Fruit fly (Drosophila melanogaster) whole organism, embryonic: ENCODE data around the gene CG43350.
A peak's percentile ranks its signal among the peaks of the same experiment; 100 is the strongest.

Experiments used
- Asciz ChIP-seq: fragments of 200-800 bp; sonication (Bioruptor generic); optimal IDR thresholded peaks from 2 replicates; lab custom pipeline; 2017; ENCODE audit warnings: missing biosample characterization, mild to moderate bottlenecking, missing genetic modification characterization, missing genetic modification reagents
- B-H1 ChIP-seq: fragments of 200-800 bp; sonication (Bioruptor generic); IDR thresholded peaks from 3 replicates; pipeline ENCODE4 v1.3.6; 2022; ENCODE audit warnings: missing biosample characterization, missing genetic modification characterization
- CG10462 ChIP-seq: fragments of 200-800 bp; sonication (Bioruptor generic); optimal IDR thresholded peaks from 2 replicates; lab custom pipeline; 2016; ENCODE audit warnings: missing biosample characterization, missing genetic modification characterization
- CG10654 ChIP-seq: fragments of 200-800 bp; sonication (Bioruptor generic); optimal IDR thresholded peaks from 2 replicates; lab custom pipeline; 2016; ENCODE audit warnings: missing biosample characterization, missing genetic modification characterization
- CG10959 ChIP-seq: fragments of 200-800 bp; sonication (Bioruptor generic); IDR thresholded peaks from 2 replicates; pipeline ENCODE4 v1.3.6; 2022; ENCODE audit warnings: missing biosample characterization, missing genetic modification characterization
- CG11504 ChIP-seq: fragments of 200-800 bp; sonication (Bioruptor generic); optimal IDR thresholded peaks from 3 replicates; lab custom pipeline; 2019; ENCODE audit warnings: missing biosample characterization, mild to moderate bottlenecking, missing genetic modification characterization, moderate library complexity
- CG12299 ChIP-seq: fragments of 200-800 bp; sonication (Bioruptor generic); optimal IDR thresholded peaks from 2 replicates; lab custom pipeline; 2018; ENCODE audit warnings: missing biosample characterization, mild to moderate bottlenecking, missing genetic modification characterization
- CG12769 ChIP-seq: fragments of 200-800 bp; sonication (Bioruptor generic); optimal IDR thresholded peaks from 2 replicates; lab custom pipeline; 2019; ENCODE audit warnings: missing biosample characterization, mild to moderate bottlenecking, missing genetic modification characterization, moderate library complexity
- CG13894 ChIP-seq: fragments of 200-800 bp; sonication (Bioruptor generic); optimal IDR thresholded peaks from 3 replicates; lab custom pipeline; 2018; ENCODE audit warnings: missing biosample characterization, mild to moderate bottlenecking, missing genetic modification characterization, moderate library complexity
- CG16779 ChIP-seq: fragments of 200-800 bp; sonication (Bioruptor generic); IDR thresholded peaks from 2 replicates; pipeline ENCODE4 v1.3.6; 2022; ENCODE audit warnings: missing biosample characterization, missing genetic modification characterization
- CG17359 ChIP-seq: fragments of 200-800 bp; sonication (Bioruptor generic); optimal IDR thresholded peaks from 3 replicates; lab custom pipeline; 2018; ENCODE audit warnings: missing biosample characterization, mild to moderate bottlenecking, missing genetic modification characterization, moderate library complexity
- CG18262 ChIP-seq: fragments of 200-800 bp; optimal IDR thresholded peaks from 3 replicates; lab custom pipeline; 2019; ENCODE audit warnings: missing biosample characterization, mild to moderate bottlenecking, missing genetic modification characterization, moderate library complexity
- CG18476 ChIP-seq: fragments of 200-800 bp; sonication (Bioruptor generic); optimal IDR thresholded peaks from 2 replicates; lab custom pipeline; 2016; ENCODE audit warnings: missing biosample characterization, mild to moderate bottlenecking, missing genetic modification characterization
- CG4404 ChIP-seq: fragments of 200-800 bp; sonication (Bioruptor generic); IDR thresholded peaks from 2 replicates; pipeline ENCODE4 v1.3.6; 2022; ENCODE audit warnings: missing biosample characterization, missing genetic modification characterization
- CG4820 ChIP-seq: fragments of 200-800 bp; sonication (Bioruptor generic); optimal IDR thresholded peaks from 3 replicates; lab custom pipeline; 2016; ENCODE audit warnings: missing biosample characterization, missing genetic modification characterization
- CG7372 ChIP-seq: fragments of 200-800 bp; sonication (Bioruptor generic); IDR thresholded peaks from 2 replicates; pipeline ENCODE4 v1.3.6; 2022; ENCODE audit warnings: missing biosample characterization, missing genetic modification characterization
- CG7786 ChIP-seq: fragments of 200-800 bp; sonication (Bioruptor generic); optimal IDR thresholded peaks from 2 replicates; lab custom pipeline; 2016; ENCODE audit warnings: missing biosample characterization, missing genetic modification characterization
- CG9437 ChIP-seq: fragments of 200-800 bp; sonication (Bioruptor generic); optimal IDR thresholded peaks from 2 replicates; lab custom pipeline; 2018; ENCODE audit warnings: missing biosample characterization, mild to moderate bottlenecking, missing genetic modification characterization
- CrebB ChIP-seq: fragments of 200-800 bp; sonication (Bioruptor generic); optimal IDR thresholded peaks from 3 replicates; lab custom pipeline; 2018; ENCODE audit warnings: missing biosample characterization, mild to moderate bottlenecking, missing genetic modification characterization
- D19B ChIP-seq: fragments of 200-800 bp; sonication (Bioruptor generic); optimal IDR thresholded peaks from 2 replicates; lab custom pipeline; 2017; ENCODE audit warnings: missing biosample characterization, mild to moderate bottlenecking, missing genetic modification characterization
- Dad ChIP-seq: fragments of 200-800 bp; sonication (Bioruptor generic); optimal IDR thresholded peaks from 3 replicates; lab custom pipeline; 2016; ENCODE audit warnings: missing biosample characterization, missing genetic modification characterization
- Dek ChIP-seq: fragments of 200-800 bp; sonication (Bioruptor generic); optimal IDR thresholded peaks from 3 replicates; lab custom pipeline; 2019; ENCODE audit warnings: missing biosample characterization, mild to moderate bottlenecking, missing genetic modification characterization, moderate library complexity
- Dip3 ChIP-seq: fragments of 200-800 bp; sonication (Bioruptor generic); optimal IDR thresholded peaks from 3 replicates; lab custom pipeline; 2016; ENCODE audit warnings: missing biosample characterization, missing genetic modification characterization
- Dref ChIP-seq: fragments of 200-800 bp; sonication (Bioruptor generic); IDR thresholded peaks from 2 replicates; pipeline ENCODE4 v1.3.6; 2022; ENCODE audit warnings: missing biosample characterization, missing genetic modification characterization
- Drgx ChIP-seq: fragments of 200-800 bp; sonication (Bioruptor generic); IDR thresholded peaks from 2 replicates; pipeline ENCODE4 v1.3.6; 2022; ENCODE audit warnings: missing biosample characterization, missing genetic modification characterization
- Ets65A ChIP-seq: fragments of 200-800 bp; sonication (Bioruptor generic); peaks from one replicate; lab custom pipeline; 2016; ENCODE audit warnings: missing biosample characterization, missing genetic modification characterization
- Hr39 ChIP-seq: fragments of >200 bp; optimal IDR thresholded peaks from 2 replicates; lab custom pipeline; 2017
- Lpt ChIP-seq: fragments of >200 bp; optimal IDR thresholded peaks from 2 replicates; lab custom pipeline; 2018; ENCODE audit warnings: missing biosample characterization, missing genetic modification characterization
- Max ChIP-seq: fragments of 200-800 bp; sonication (Bioruptor generic); optimal IDR thresholded peaks from 2 replicates; lab custom pipeline; 2016; ENCODE audit warnings: missing biosample characterization, mild to moderate bottlenecking, missing genetic modification characterization
- abd-A ChIP-seq: fragments of 200-800 bp; sonication (Bioruptor generic); optimal IDR thresholded peaks from 3 replicates; lab custom pipeline; 2019; ENCODE audit warnings: missing biosample characterization, mild to moderate bottlenecking, missing genetic modification characterization, moderate library complexity
- al ChIP-seq: fragments of 200-800 bp; sonication (Bioruptor generic); IDR thresholded peaks from 2 replicates; pipeline ENCODE4 v1.3.6; 2022; ENCODE audit warnings: missing biosample characterization, missing genetic modification characterization
- bab2 ChIP-seq: fragments of 200-800 bp; sonication (Bioruptor generic); optimal IDR thresholded peaks from 2 replicates; lab custom pipeline; 2016; ENCODE audit warnings: missing biosample characterization, missing genetic modification characterization
- cad ChIP-seq: fragments of >200 bp; optimal IDR thresholded peaks from 2 replicates; lab custom pipeline; 2017; ENCODE audit warnings: missing biosample characterization, missing genetic modification characterization
- corto ChIP-seq: fragments of 200-800 bp; sonication (Bioruptor generic); optimal IDR thresholded peaks from 2 replicates; lab custom pipeline; 2016; ENCODE audit warnings: missing biosample characterization, mild to moderate bottlenecking, missing genetic modification characterization, moderate library complexity
- croc ChIP-seq: fragments of 200-800 bp; sonication (Bioruptor generic); conservative IDR thresholded peaks from 3 replicates; pipeline ENCODE4 v1.3.6; 2022; ENCODE audit warnings: missing biosample characterization, missing genetic modification characterization
- da ChIP-seq: fragments of 200-800 bp; sonication (Bioruptor generic); optimal IDR thresholded peaks from 2 replicates; lab custom pipeline; 2016; ENCODE audit warnings: missing biosample characterization, missing genetic modification characterization
- dan ChIP-seq: fragments of 200-800 bp; sonication (Bioruptor generic); IDR thresholded peaks from 2 replicates; pipeline ENCODE4 v1.3.6; 2022; ENCODE audit warnings: missing biosample characterization, missing genetic modification characterization
- kay ChIP-seq: fragments of 200-800 bp; sonication (Bioruptor generic); optimal IDR thresholded peaks from 2 replicates; lab custom pipeline; 2016; ENCODE audit warnings: missing biosample characterization, missing genetic modification characterization
- psq ChIP-seq: fragments of 200-800 bp; sonication (Bioruptor generic); optimal IDR thresholded peaks from 2 replicates; lab custom pipeline; 2017; ENCODE audit warnings: missing biosample characterization, missing genetic modification characterization
- rib ChIP-seq: fragments of 200-800 bp; sonication (Bioruptor generic); IDR thresholded peaks from 2 replicates; pipeline ENCODE4 v1.3.6; 2022; ENCODE audit warnings: missing biosample characterization, missing genetic modification characterization
- run ChIP-seq: fragments of 200-800 bp; sonication (Bioruptor generic); optimal IDR thresholded peaks from 3 replicates; lab custom pipeline; 2018; ENCODE audit warnings: missing biosample characterization, mild to moderate bottlenecking, missing genetic modification characterization
- scrt ChIP-seq: fragments of 200-800 bp; sonication (Bioruptor generic); optimal IDR thresholded peaks from 2 replicates; lab custom pipeline; 2018; ENCODE audit warnings: missing biosample characterization, mild to moderate bottlenecking, missing genetic modification characterization, moderate library complexity
- sens ChIP-seq: fragments of 200-800 bp; sonication (Bioruptor generic); peaks from one replicate; lab custom pipeline; 2016; ENCODE audit warnings: missing biosample characterization, missing genetic modification characterization
- sisA ChIP-seq: fragments of 200-800 bp; sonication (Bioruptor generic); IDR thresholded peaks from 2 replicates; pipeline ENCODE4 v1.3.6; 2022; ENCODE audit warnings: missing biosample characterization, missing genetic modification characterization
- sqz ChIP-seq: fragments of 200-800 bp; sonication (Bioruptor generic); optimal IDR thresholded peaks from 3 replicates; lab custom pipeline; 2018; ENCODE audit warnings: missing biosample characterization, mild to moderate bottlenecking, missing genetic modification characterization
- stwl ChIP-seq: fragments of 200-800 bp; sonication (Bioruptor generic); optimal IDR thresholded peaks from 3 replicates; lab custom pipeline; 2018; ENCODE audit warnings: missing biosample characterization, mild to moderate bottlenecking, missing genetic modification characterization, moderate library complexity
- twi ChIP-seq: fragments of 200-800 bp; optimal IDR thresholded peaks from 2 replicates; lab custom pipeline; 2019; ENCODE audit warnings: missing biosample characterization, mild to moderate bottlenecking, missing genetic modification characterization, moderate library complexity
- z ChIP-seq: fragments of 200-800 bp; sonication (Bioruptor generic); IDR thresholded peaks from 3 replicates; pipeline ENCODE4 v1.3.6; 2022; ENCODE audit warnings: missing biosample characterization, missing genetic modification characterization
- zen ChIP-seq: fragments of 200-800 bp; sonication (Bioruptor generic); optimal IDR thresholded peaks from 3 replicates; lab custom pipeline; 2018; ENCODE audit warnings: missing biosample characterization, mild to moderate bottlenecking, missing genetic modification characterization, moderate library complexity

CG43350 gene

DNA sequence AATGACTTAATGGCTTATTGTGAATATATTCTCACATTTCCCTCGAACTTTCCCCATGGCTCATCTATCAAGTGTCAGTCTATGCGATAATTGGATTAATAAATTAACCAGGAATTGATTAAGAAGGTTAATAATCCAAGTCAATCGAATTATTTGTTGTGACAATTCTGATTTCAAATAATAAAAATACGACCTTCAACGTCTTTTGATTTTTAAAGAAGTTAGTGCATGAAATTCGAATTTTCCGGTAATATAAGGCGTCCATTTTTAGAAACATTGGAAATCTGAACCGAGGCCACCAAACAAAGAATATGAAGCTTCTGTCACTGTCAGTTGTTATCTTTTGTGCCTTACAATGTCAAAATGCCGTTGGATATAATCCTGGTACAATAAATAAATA is at the start of gene CG43350:
Gene CG43350 (plus strand): TSS at position 301 of the 400 bp plus-strand sequence.
- no peak for TF ChIP-seq run (tag; lab: Kevin White, UChicago)
- TF ChIP-seq CG17359 (tag; lab: Kevin White, UChicago): no peak
- no peak for TF ChIP-seq CG10654 (GFP tag; lab: Kevin White, UChicago)
- no peak for TF ChIP-seq CG10462
- TF ChIP-seq CG7786 (GFP tag; lab: Kevin White, UChicago): no peak
- TF ChIP-seq Asciz (GFP tag; lab: Kevin White, UChicago): no peak
- no peak for TF ChIP-seq CG4820 (GFP tag; lab: Kevin White, UChicago)
- no peak for TF ChIP-seq corto (GFP tag; lab: Kevin White, UChicago)
- TF ChIP-seq Dref: no peak
- TF ChIP-seq CG12299 (tag; lab: Kevin White, UChicago): no peak
- no peak for TF ChIP-seq CG11504 (tag; lab: Kevin White, UChicago)
- TF ChIP-seq Lpt: no peak
- no peak for TF ChIP-seq bab2 (GFP tag; lab: Kevin White, UChicago)

DNA sequence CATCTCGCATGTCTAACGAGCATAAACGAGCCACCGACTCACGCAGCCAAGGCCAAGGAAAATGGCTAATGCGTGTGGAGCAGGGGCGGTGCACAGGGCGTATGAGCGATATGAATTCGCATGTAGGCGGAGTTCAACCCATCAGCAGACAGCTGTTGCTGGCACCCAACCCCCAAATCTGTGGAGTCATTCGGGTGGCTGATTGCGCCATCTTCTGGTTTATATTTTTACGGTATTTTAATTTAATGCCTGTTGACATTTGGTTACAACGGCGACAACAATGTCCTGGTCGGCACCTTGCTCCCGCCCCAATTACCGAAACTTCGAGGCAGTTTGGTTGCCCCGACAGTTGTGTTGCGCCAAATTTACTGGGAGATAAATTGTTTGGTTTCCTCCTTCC is 28.3 kb upstream of the CG43350 start:
- TF ChIP-seq abd-A (tag; lab: Kevin White, UChicago): peak; percentile 56
- TF ChIP-seq al (GFP tag; lab: Robert Waterston, UW): no peak
- TF ChIP-seq CG9437 (GFP tag; lab: Kevin White, UChicago): no peak
- no peak for TF ChIP-seq Drgx (GFP tag; lab: Robert Waterston, UW)
- TF ChIP-seq sqz (GFP tag; lab: Kevin White, UChicago): no peak
- TF ChIP-seq CG18476 (GFP tag; lab: Kevin White, UChicago): no peak
- peak; percentile 9 for TF ChIP-seq CG13894 (tag; lab: Kevin White, UChicago)
- no peak for TF ChIP-seq CrebB (tag; lab: Kevin White, UChicago)
- TF ChIP-seq Ets65A (GFP tag; lab: Kevin White, UChicago): peak; percentile 24
- 0 out of 2 replicates have a peak, but pooled peaks have one; percentile 5 for TF ChIP-seq Dref
- TF ChIP-seq sisA (GFP tag; lab: Robert Waterston, UW): no peak
- peak; percentile 77 for TF ChIP-seq scrt (GFP tag; lab: Kevin White, UChicago)
- no peak for TF ChIP-seq Dad (GFP tag; lab: Kevin White, UChicago)
- no peak for TF ChIP-seq psq (GFP tag; lab: Kevin White, UChicago)
- TF ChIP-seq z (GFP tag; lab: Robert Waterston, UW): no peak
- TF ChIP-seq corto (GFP tag; lab: Kevin White, UChicago): no peak
- 0 out of 2 replicates have a peak, but pooled peaks have one; percentile 10 for TF ChIP-seq CG7372 (GFP tag; lab: Robert Waterston, UW)

DNA sequence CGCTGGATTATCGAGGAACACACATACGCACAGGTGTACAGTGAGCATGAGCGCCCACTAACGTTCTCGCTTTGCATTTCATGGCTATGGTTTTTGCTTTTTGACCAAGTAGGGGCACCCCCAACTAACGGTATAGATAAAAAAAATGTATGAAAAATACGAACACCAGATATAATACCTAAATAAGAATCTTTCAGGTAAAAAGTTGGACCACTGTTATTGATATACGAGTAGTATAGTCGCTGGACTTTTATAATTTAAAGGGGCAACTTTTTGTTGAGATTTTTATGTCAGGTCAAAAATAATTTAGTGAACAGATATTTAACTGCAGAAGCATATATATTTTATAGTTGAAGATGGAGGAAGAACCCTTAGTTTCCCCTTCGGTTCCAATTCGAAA is 21.9 kb upstream of the CG43350 start, which contains the start of gene CG17005:
Gene CG17005 (plus strand): TSS at position 301 of the 400 bp plus-strand sequence.
- TF ChIP-seq twi (tag; lab: Kevin White, UChicago): no peak
- TF ChIP-seq CG18262 (tag; lab: Kevin White, UChicago): no peak
- peak; percentile 4 for TF ChIP-seq sens
- TF ChIP-seq D19B (GFP tag; lab: Kevin White, UChicago): no peak
- no peak for TF ChIP-seq Dek (tag; lab: Kevin White, UChicago)
- no peak for TF ChIP-seq CG12769 (tag; lab: Kevin White, UChicago)
- TF ChIP-seq B-H1 (GFP tag; lab: Robert Waterston, UW): no peak

DNA sequence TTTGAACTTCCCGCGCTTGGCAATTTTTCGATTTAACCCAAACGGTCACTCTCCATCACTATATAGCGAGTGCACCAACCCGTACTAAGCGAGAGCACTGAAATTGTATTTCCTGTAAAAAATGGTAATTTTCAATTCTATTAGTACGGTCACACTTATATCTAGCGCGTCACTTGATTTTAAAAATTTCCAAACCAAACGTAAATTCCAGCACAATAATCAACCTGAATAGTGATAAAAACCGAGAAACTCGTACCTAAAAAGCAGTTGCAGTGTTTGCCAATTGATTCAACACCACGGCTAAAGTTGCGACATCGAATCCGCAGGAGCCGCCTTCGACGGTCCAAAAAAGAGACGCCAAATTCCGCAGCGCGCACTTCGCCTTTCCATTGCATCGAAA is 18.7 kb upstream of the CG43350 start, which contains the start of gene Cks30A:
Gene Cks30A (plus strand): TSS at position 136 of the 400 bp plus-strand sequence.
- TF ChIP-seq CG10959 (GFP tag; lab: Robert Waterston, UW) (no peak), CG9437 (GFP tag; lab: Kevin White, UChicago) (no peak), Max (GFP tag; lab: Kevin White, UChicago) (no peak), Dip3 (GFP tag; lab: Kevin White, UChicago) (no peak), da (GFP tag; lab: Kevin White, UChicago) (no peak), Hr39 (lab: Kevin White, UChicago) (no peak), rib (GFP tag; lab: Robert Waterston, UW) (no peak), CG4404 (GFP tag; lab: Robert Waterston, UW) (no peak), croc (no peak), stwl (tag; lab: Kevin White, UChicago) (peak; percentile 91), zen (tag; lab: Kevin White, UChicago) (peak; percentile 63), CG17359 (tag; lab: Kevin White, UChicago) (no peak), cad (GFP tag; lab: Kevin White, UChicago) (no peak), CG16779 (GFP tag; lab: Robert Waterston, UW) (no peak), kay (GFP tag; lab: Kevin White, UChicago) (no peak), dan (GFP tag; lab: Robert Waterston, UW) (no peak)
